Fruit fly (Drosophila melanogaster) whole organism: Measurements from ENCODE around the gene CG17477.

Experiments used
- CG8478 ChIP-seq: fragments of >200 bp; optimal IDR thresholded peaks from 2 replicates; lab custom pipeline; 2018; ENCODE audit warnings: inconsistent platforms
- Dll ChIP-seq: fragments of >200 bp; optimal IDR thresholded peaks from 2 replicates; lab custom pipeline; 2017
- EcR ChIP-seq, 2 experiments: fragments of >200 bp; optimal IDR thresholded peaks; 2 replicates each; lab custom pipeline; 2017; ENCODE audit warnings: missing biosample characterization in 2 of 2, missing genetic modification characterization in 2 of 2, missing genetic modification reagents in 2 of 2
- pan ChIP-seq: fragments of >200 bp; optimal IDR thresholded peaks from 2 replicates; lab custom pipeline; 2017
- psq ChIP-seq: fragments of >200 bp; optimal IDR thresholded peaks from 2 replicates; lab custom pipeline; 2017
- usp ChIP-seq: fragments of >200 bp; optimal IDR thresholded peaks from 2 replicates; lab custom pipeline; 2017; ENCODE audit warnings: missing biosample characterization, missing genetic modification characterization, mixed read lengths

- TF ChIP-seq CG8478 (lab: Kevin White, UChicago): no peak
- no peak for TF ChIP-seq pan (lab: Kevin White, UChicago)
- no peak for TF ChIP-seq psq
- no peak for TF ChIP-seq Dll (lab: Kevin White, UChicago)
- no peak for TF ChIP-seq usp
- TF ChIP-seq EcR (GFP tag; optimal IDR thresholded peaks at IDR 0.05; lab: Kevin White, UChicago): no peak
Observed at dm6 chr3R:17080666-17081358, 45.9 kb downstream of the CG17477 start.
